Worm (Caenorhabditis elegans) whole organism, L3 larva: ENCODE data around the gene lgc-55.

ENCODE experiments used
- ZK546.5 ChIP-seq: sonication (generic microtip); optimal IDR thresholded peaks from 2 replicates; lab custom pipeline; 2017; ENCODE audit warnings: missing biosample characterization, missing genetic modification characterization
- aly-2 ChIP-seq: fragments of 150-350 bp; optimal IDR thresholded peaks from 2 replicates; lab custom pipeline; 2014; ENCODE audit warnings: missing biosample characterization, missing genetic modification characterization
- ama-1 ChIP-seq: fragments of 150-350 bp; optimal IDR thresholded peaks from 2 replicates; lab custom pipeline; 2018
- ceh-16 ChIP-seq: sonication (generic microtip); optimal IDR thresholded peaks from 2 replicates; lab custom pipeline; 2017; ENCODE audit warnings: missing biosample characterization, missing genetic modification characterization
- ceh-82 ChIP-seq: fragments of 150-350 bp; optimal IDR thresholded peaks from 2 replicates; lab custom pipeline; 2014; ENCODE audit warnings: missing biosample characterization, missing genetic modification characterization
- daf-12 ChIP-seq: fragments of 150-350 bp; optimal IDR thresholded peaks from 2 replicates; lab custom pipeline; 2014; ENCODE audit warnings: missing biosample characterization, missing genetic modification reagents, missing genetic modification characterization
- egl-27 ChIP-seq: sonication (generic microtip); optimal IDR thresholded peaks from 4 replicates; lab custom pipeline; 2017; ENCODE audit warnings: missing biosample characterization, missing genetic modification reagents, missing genetic modification characterization
- fos-1 ChIP-seq: fragments of 150-350 bp; optimal IDR thresholded peaks from 2 replicates; lab custom pipeline; 2014; ENCODE audit warnings: missing biosample characterization, missing genetic modification characterization
- jun-1 ChIP-seq: fragments of 150-350 bp; optimal IDR thresholded peaks from 2 replicates; lab custom pipeline; 2014; ENCODE audit warnings: missing biosample characterization, missing genetic modification reagents, missing genetic modification characterization
- mml-1 ChIP-seq: fragments of 150-350 bp; sonication (generic microtip); optimal IDR thresholded peaks from 3 replicates; lab custom pipeline; 2014; ENCODE audit warnings: missing biosample characterization, missing genetic modification characterization
- nhr-28 ChIP-seq: fragments of 150-350 bp; optimal IDR thresholded peaks from 2 replicates; lab custom pipeline; 2014; ENCODE audit warnings: missing biosample characterization, missing genetic modification characterization
- snpc-4 ChIP-seq: fragments of 150-350 bp; optimal IDR thresholded peaks from 2 replicates; lab custom pipeline; 2014; ENCODE audit warnings: missing biosample characterization, missing genetic modification characterization
- tbx-2 ChIP-seq: sonication (generic microtip); optimal IDR thresholded peaks from 2 replicates; lab custom pipeline; 2016; ENCODE audit warnings: mild to moderate bottlenecking, missing genetic modification characterization, missing compliant biosample characterization
- zag-1 ChIP-seq: fragments of 150-350 bp; optimal IDR thresholded peaks from 2 replicates; lab custom pipeline; 2014; ENCODE audit warnings: missing biosample characterization, missing genetic modification characterization

DNA sequence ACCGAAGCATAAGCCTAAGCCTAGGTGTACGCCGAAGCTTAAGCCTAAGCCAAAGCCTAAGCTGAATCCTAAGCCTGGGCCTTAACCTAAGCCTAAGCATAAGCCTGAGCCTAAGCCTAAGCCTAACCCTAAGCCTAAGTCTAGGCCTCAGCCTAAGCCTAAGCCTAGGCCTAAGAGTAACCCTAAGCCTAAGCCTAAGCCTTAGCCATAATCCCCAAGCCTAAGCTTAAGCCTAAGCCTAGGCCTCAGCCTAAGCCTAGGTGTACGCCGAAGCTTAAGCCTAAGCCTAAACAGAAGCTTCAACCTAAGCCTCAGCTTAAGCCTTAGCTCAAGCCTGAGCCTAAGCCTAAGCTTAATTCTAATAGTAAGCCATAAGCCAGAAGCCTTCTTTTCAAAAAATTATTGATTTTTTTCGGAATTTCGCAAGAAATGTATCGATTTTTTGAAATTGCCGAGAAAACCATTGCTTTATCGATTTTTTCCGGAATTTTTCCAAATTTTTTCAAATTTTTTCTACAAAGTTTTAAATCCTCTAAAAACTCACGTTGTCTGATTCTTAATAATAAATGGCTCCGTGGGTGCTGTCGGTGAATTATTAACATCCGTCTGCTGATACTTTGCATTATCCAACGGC, 24.5 kb upstream of the lgc-55 start:
- TF ChIP-seq daf-12 (tag; lab: Kevin White, UChicago) (no peak), ZK546.5 (tag; lab: Kevin White, UChicago) (no peak), egl-27 (no peak), nhr-28 (no peak), mml-1 (tag; lab: Kevin White, UChicago) (no peak), ceh-82 (no peak), ceh-16 (no peak), ama-1 (lab: Kevin White, UChicago) (no peak), aly-2 (no peak), snpc-4 (tag; lab: Kevin White, UChicago) (no peak), zag-1 (tag; lab: Kevin White, UChicago) (no peak), tbx-2 (tag; lab: Kevin White, UChicago) (no peak), fos-1 (tag; lab: Kevin White, UChicago) (no peak), jun-1 (no peak)
